Fruit fly (Drosophila melanogaster) whole organism, embryonic: ENCODE measurements around the gene CG4074.

Experiments
- ATbp ChIP-seq: fragments of 200-800 bp; sonication (Bioruptor generic); optimal IDR thresholded peaks from 2 replicates; lab custom pipeline; 2017; ENCODE audit warnings: missing biosample characterization, mild to moderate bottlenecking, missing genetic modification characterization, missing genetic modification reagents
- Antp ChIP-seq: fragments of 200-800 bp; sonication (Bioruptor generic); optimal IDR thresholded peaks from 3 replicates; lab custom pipeline; 2016; ENCODE audit warnings: missing biosample characterization, missing genetic modification characterization
- CG11247 ChIP-seq: fragments of 200-800 bp; sonication (Bioruptor generic); IDR thresholded peaks from 2 replicates; pipeline ENCODE4 v1.3.6; 2022; ENCODE audit warnings: missing biosample characterization, missing genetic modification characterization
- CG1233 ChIP-seq: fragments of 200-800 bp; sonication (Bioruptor generic); optimal IDR thresholded peaks from 4 replicates; lab custom pipeline; 2018; ENCODE audit warnings: missing biosample characterization, mild to moderate bottlenecking, missing genetic modification characterization
- CG12769 ChIP-seq: fragments of 200-800 bp; sonication (Bioruptor generic); optimal IDR thresholded peaks from 2 replicates; lab custom pipeline; 2019; ENCODE audit warnings: missing biosample characterization, mild to moderate bottlenecking, missing genetic modification characterization, moderate library complexity
- CG13424 ChIP-seq: fragments of 200-800 bp; sonication (Bioruptor generic); optimal IDR thresholded peaks from 2 replicates; lab custom pipeline; 2019; ENCODE audit warnings: missing biosample characterization, mild to moderate bottlenecking, missing genetic modification characterization, moderate library complexity
- CG13775 ChIP-seq: fragments of 200-800 bp; sonication (Bioruptor generic); optimal IDR thresholded peaks from 3 replicates; lab custom pipeline; 2017; ENCODE audit warnings: missing biosample characterization, mild to moderate bottlenecking, missing genetic modification characterization
- CG15011 ChIP-seq: fragments of 200-800 bp; sonication (Bioruptor generic); optimal IDR thresholded peaks from 3 replicates; lab custom pipeline; 2018; ENCODE audit warnings: missing biosample characterization, mild to moderate bottlenecking, missing genetic modification characterization
- CG15269 ChIP-seq: fragments of 200-800 bp; sonication (Bioruptor generic); optimal IDR thresholded peaks from 2 replicates; lab custom pipeline; 2018; ENCODE audit warnings: missing biosample characterization, mild to moderate bottlenecking, missing genetic modification characterization, moderate library complexity
- CG1832 ChIP-seq: fragments of 200-800 bp; sonication (Bioruptor generic); optimal IDR thresholded peaks from 2 replicates; lab custom pipeline; 2017; ENCODE audit warnings: missing biosample characterization, mild to moderate bottlenecking, missing genetic modification characterization, inconsistent platforms
- CG18599 ChIP-seq: fragments of 200-800 bp; sonication (Bioruptor generic); optimal IDR thresholded peaks from 3 replicates; lab custom pipeline; 2017; ENCODE audit warnings: missing biosample characterization, missing genetic modification characterization, mild to moderate bottlenecking, moderate library complexity, missing genetic modification reagents
- CG2120 ChIP-seq: fragments of 200-800 bp; sonication (Bioruptor generic); optimal IDR thresholded peaks from 3 replicates; lab custom pipeline; 2016; ENCODE audit warnings: missing biosample characterization, missing genetic modification characterization
- CG2129 ChIP-seq: fragments of 200-800 bp; sonication (Bioruptor generic); IDR thresholded peaks from 2 replicates; pipeline ENCODE4 v1.3.6; 2022; ENCODE audit warnings: missing biosample characterization, missing genetic modification characterization; ENCODE audit not compliant: partially characterized antibody
- CG2678 ChIP-seq: fragments of 200-800 bp; sonication (Bioruptor generic); optimal IDR thresholded peaks from 3 replicates; lab custom pipeline; 2019; ENCODE audit warnings: missing biosample characterization, mild to moderate bottlenecking, missing genetic modification characterization, moderate library complexity
- CG3281 ChIP-seq: fragments of 200-800 bp; sonication (Bioruptor generic); optimal IDR thresholded peaks from 3 replicates; lab custom pipeline; 2017; ENCODE audit warnings: missing biosample characterization, mild to moderate bottlenecking, missing genetic modification characterization
- CG3407 ChIP-seq: fragments of 200-800 bp; sonication (Bioruptor generic); optimal IDR thresholded peaks from 2 replicates; lab custom pipeline; 2018; ENCODE audit warnings: missing biosample characterization, mild to moderate bottlenecking, missing genetic modification characterization
- CG4730 ChIP-seq: fragments of 200-800 bp; sonication (Bioruptor generic); IDR thresholded peaks from 2 replicates; pipeline ENCODE4 v1.3.6; 2022; ENCODE audit warnings: missing biosample characterization, missing genetic modification characterization
- CG7372 ChIP-seq: fragments of 200-800 bp; sonication (Bioruptor generic); IDR thresholded peaks from 2 replicates; pipeline ENCODE4 v1.3.6; 2022; ENCODE audit warnings: missing biosample characterization, missing genetic modification characterization
- CG7556 ChIP-seq: fragments of 200-800 bp; sonication (Bioruptor generic); optimal IDR thresholded peaks from 2 replicates; lab custom pipeline; 2017; ENCODE audit warnings: missing biosample characterization, mild to moderate bottlenecking, missing genetic modification characterization
- CG7839 ChIP-seq: fragments of 200-800 bp; sonication (Bioruptor generic); optimal IDR thresholded peaks from 3 replicates; lab custom pipeline; 2018; ENCODE audit warnings: missing biosample characterization, mild to moderate bottlenecking, missing genetic modification characterization, moderate library complexity
- CG8290 ChIP-seq, 3 experiments: fragments of 200-800 bp; sonication (Bioruptor generic); optimal IDR thresholded peaks; 2 replicates each; lab custom pipeline; 2016 to 2019; ENCODE audit warnings: missing biosample characterization in 3 of 3, missing genetic modification characterization in 3 of 3, mild to moderate bottlenecking in 2 of 3, moderate library complexity in 1 of 3
- CG8359 ChIP-seq: fragments of 200-800 bp; sonication (Bioruptor generic); optimal IDR thresholded peaks from 2 replicates; lab custom pipeline; 2017; ENCODE audit warnings: missing biosample characterization, mild to moderate bottlenecking, missing genetic modification characterization, borderline replicate concordance
- CG8944 ChIP-seq: fragments of 200-800 bp; sonication (Bioruptor generic); optimal IDR thresholded peaks from 3 replicates; lab custom pipeline; 2016; ENCODE audit warnings: missing biosample characterization, missing genetic modification characterization
- CG9437 ChIP-seq: fragments of 200-800 bp; sonication (Bioruptor generic); optimal IDR thresholded peaks from 2 replicates; lab custom pipeline; 2018; ENCODE audit warnings: missing biosample characterization, mild to moderate bottlenecking, missing genetic modification characterization
- CG9932 ChIP-seq: fragments of 200-800 bp; sonication (Bioruptor generic); IDR thresholded peaks from 2 replicates; pipeline ENCODE4 v1.3.6; 2022; ENCODE audit warnings: missing biosample characterization, missing genetic modification characterization
- Dbx ChIP-seq: fragments of 200-800 bp; sonication (Bioruptor generic); IDR thresholded peaks from 3 replicates; pipeline ENCODE4 v1.3.6; 2022; ENCODE audit warnings: missing biosample characterization, missing genetic modification characterization
- ERR ChIP-seq: fragments of 200-800 bp; sonication (Bioruptor generic); optimal IDR thresholded peaks from 2 replicates; lab custom pipeline; 2016; ENCODE audit warnings: missing biosample characterization, missing genetic modification characterization
- Hr51 ChIP-seq, 2 experiments: fragments of 200-800 bp; sonication (Bioruptor generic); optimal IDR thresholded peaks; 2 replicates in 1 of 2; 3 replicates in 1 of 2; lab custom pipeline; 2016 to 2018; ENCODE audit warnings: missing biosample characterization in 2 of 2, missing genetic modification characterization in 2 of 2, mild to moderate bottlenecking in 1 of 2, moderate library complexity in 1 of 2
- Med ChIP-seq: fragments of 200-800 bp; sonication (Bioruptor generic); peaks from one replicate; lab custom pipeline; 2016; ENCODE audit warnings: missing biosample characterization, missing genetic modification characterization, mild to moderate bottlenecking, inconsistent platforms, moderate library complexity
- Sox102F ChIP-seq: fragments of 200-800 bp; sonication (Bioruptor generic); optimal IDR thresholded peaks from 2 replicates; lab custom pipeline; 2018; ENCODE audit warnings: missing biosample characterization, mild to moderate bottlenecking, missing genetic modification characterization, moderate library complexity
- Taf1 ChIP-seq: fragments of 200-800 bp; sonication (Bioruptor generic); IDR thresholded peaks from 2 replicates; pipeline ENCODE4 v1.3.6; 2022; ENCODE audit warnings: missing biosample characterization, missing genetic modification characterization
- ash1 ChIP-seq: fragments of 200-800 bp; sonication (Bioruptor generic); optimal IDR thresholded peaks from 2 replicates; lab custom pipeline; 2018; ENCODE audit warnings: missing biosample characterization, mild to moderate bottlenecking, missing genetic modification characterization
- btn ChIP-seq: fragments of 200-800 bp; sonication (Bioruptor generic); optimal IDR thresholded peaks from 2 replicates; lab custom pipeline; 2016; ENCODE audit warnings: missing biosample characterization, missing genetic modification characterization
- caup ChIP-seq: fragments of 200-800 bp; sonication (Bioruptor generic); optimal IDR thresholded peaks from 3 replicates; lab custom pipeline; 2017; ENCODE audit warnings: missing biosample characterization, mild to moderate bottlenecking, missing genetic modification characterization, moderate library complexity; ENCODE audit not compliant: severe bottlenecking
- cwo ChIP-seq: fragments of 200-800 bp; sonication (Bioruptor generic); optimal IDR thresholded peaks from 3 replicates; lab custom pipeline; 2017; ENCODE audit warnings: missing biosample characterization, missing genetic modification characterization, mild to moderate bottlenecking, moderate library complexity, missing genetic modification reagents
- fd3F ChIP-seq: fragments of 200-800 bp; sonication (Bioruptor generic); optimal IDR thresholded peaks from 2 replicates; lab custom pipeline; 2018; ENCODE audit warnings: missing biosample characterization, mild to moderate bottlenecking, missing genetic modification characterization, moderate library complexity
- grau ChIP-seq: fragments of 200-800 bp; optimal IDR thresholded peaks from 3 replicates; lab custom pipeline; 2019; ENCODE audit warnings: missing biosample characterization, mild to moderate bottlenecking, missing genetic modification characterization, moderate library complexity
- gt ChIP-seq: fragments of 200-800 bp; sonication (Bioruptor generic); IDR thresholded peaks from 2 replicates; pipeline ENCODE4 v1.3.6; 2022; ENCODE audit warnings: missing biosample characterization, missing genetic modification characterization
- ind ChIP-seq: fragments of 200-800 bp; sonication (Bioruptor generic); optimal IDR thresholded peaks from 3 replicates; lab custom pipeline; 2016; ENCODE audit warnings: missing biosample characterization, missing genetic modification characterization
- lmd ChIP-seq: fragments of 200-800 bp; sonication (Bioruptor generic); IDR thresholded peaks from 2 replicates; pipeline ENCODE4 v1.3.6; 2022; ENCODE audit warnings: missing biosample characterization, missing genetic modification characterization
- lola ChIP-seq, 3 experiments: fragments of >200 bp in 2 of 3; fragments of 200-800 bp in 1 of 3; sonication (Bioruptor generic) in 1 of 3; optimal IDR thresholded peaks; 2 replicates each; lab custom pipeline; 2017 to 2019; ENCODE audit warnings: missing biosample characterization in 3 of 3, missing genetic modification characterization in 3 of 3, mild to moderate bottlenecking in 1 of 3, moderate library complexity in 1 of 3
- luna ChIP-seq: fragments of 200-800 bp; sonication (Bioruptor generic); optimal IDR thresholded peaks from 2 replicates; lab custom pipeline; 2016; ENCODE audit warnings: missing biosample characterization, missing genetic modification characterization
- nerfin-1 ChIP-seq: fragments of 200-800 bp; sonication (Bioruptor generic); optimal IDR thresholded peaks from 3 replicates; lab custom pipeline; 2019; ENCODE audit warnings: missing biosample characterization, mild to moderate bottlenecking, missing genetic modification characterization, moderate library complexity
- oc ChIP-seq: fragments of 200-800 bp; sonication (Bioruptor generic); optimal IDR thresholded peaks from 2 replicates; lab custom pipeline; 2018; ENCODE audit warnings: missing biosample characterization, mild to moderate bottlenecking, missing genetic modification characterization, moderate library complexity
- psq ChIP-seq: fragments of 200-800 bp; sonication (Bioruptor generic); optimal IDR thresholded peaks from 2 replicates; lab custom pipeline; 2017; ENCODE audit warnings: missing biosample characterization, missing genetic modification characterization
- twi ChIP-seq: fragments of 200-800 bp; optimal IDR thresholded peaks from 2 replicates; lab custom pipeline; 2019; ENCODE audit warnings: missing biosample characterization, mild to moderate bottlenecking, missing genetic modification characterization, moderate library complexity

Gene CG4074

DNA sequence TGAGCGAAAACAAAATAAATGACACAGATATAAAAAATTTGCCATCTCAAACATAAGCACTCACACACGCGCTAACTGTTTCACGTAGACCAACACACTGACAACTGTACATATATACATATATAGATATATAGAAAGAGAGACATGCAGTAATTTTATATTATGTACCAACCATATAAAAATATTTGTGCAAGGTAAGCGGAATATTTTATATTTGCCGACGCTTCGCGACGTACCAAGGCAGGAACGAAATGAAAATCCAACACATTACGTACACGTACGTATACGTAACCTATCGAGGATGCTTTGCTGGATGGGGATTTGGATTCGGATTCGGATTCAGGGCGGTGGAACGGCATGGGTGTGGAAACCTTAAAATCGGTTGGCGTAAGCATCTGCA is 20.7 kb downstream of the CG4074 start:
- peak; percentile 46 for TF ChIP-seq CG9437 (GFP tag; lab: Kevin White, UChicago)
- TF ChIP-seq CG7372 (GFP tag; lab: Robert Waterston, UW): 0 out of 2 replicates have a peak, but pooled peaks have one; percentile 30
- TF ChIP-seq ash1 (GFP tag; lab: Kevin White, UChicago): no peak

- TF ChIP-seq Taf1 (GFP tag; lab: Robert Waterston, UW) (no peak), btn (GFP tag; lab: Kevin White, UChicago) (no peak), CG7556 (GFP tag; lab: Kevin White, UChicago) (peak; percentile 51), gt (GFP tag; lab: Robert Waterston, UW) (no peak), ATbp (GFP tag; lab: Kevin White, UChicago) (no peak), CG8290 (GFP tag; optimal IDR thresholded peaks at IDR 0.05; lab: Kevin White, UChicago) (no peak), CG8290 (tag; optimal IDR thresholded peaks at IDR 0.05; lab: Kevin White, UChicago) (no peak), lmd (no peak), CG15269 (peak; percentile 50), CG8944 (GFP tag; lab: Kevin White, UChicago) (no peak), CG13775 (GFP tag; lab: Kevin White, UChicago) (peak; percentile 1), cwo (GFP tag; lab: Kevin White, UChicago) (peak; percentile 47), Antp (no peak), CG12769 (tag; lab: Kevin White, UChicago) (peak; percentile 21), Sox102F (GFP tag; lab: Kevin White, UChicago) (peak; percentile 38), CG2129 (GFP tag; lab: Robert Waterston, UW) (no peak), CG18599 (peak; percentile 55), caup (GFP tag; lab: Kevin White, UChicago) (peak; percentile 27), oc (peak; percentile 7), nerfin-1 (tag; lab: Kevin White, UChicago) (no peak), CG1832 (GFP tag; lab: Kevin White, UChicago) (no peak), CG9932 (GFP tag; lab: Robert Waterston, UW) (no peak), Med (GFP tag; lab: Kevin White, UChicago) (peak; percentile 69), twi (tag; lab: Kevin White, UChicago) (no peak), CG3407 (GFP tag; lab: Kevin White, UChicago) (no peak), fd3F (GFP tag; lab: Kevin White, UChicago) (no peak), Dbx (GFP tag; lab: Robert Waterston, UW) (no peak), lola (GFP tag; optimal IDR thresholded peaks at IDR 0.05; lab: Kevin White, UChicago) (no peak), Hr51 (GFP tag; optimal IDR thresholded peaks at IDR 0.05; lab: Kevin White, UChicago) (peak in 1 of 2 experiments; percentile 47), CG13424 (tag; lab: Kevin White, UChicago) (peak; percentile 46), ind (GFP tag; lab: Kevin White, UChicago) (peak; percentile 9), CG2120 (GFP tag; lab: Kevin White, UChicago) (peak; percentile 61), CG4730 (GFP tag; lab: Robert Waterston, UW) (no peak), CG2678 (tag; lab: Kevin White, UChicago) (peak; percentile 64), CG3281 (GFP tag; lab: Kevin White, UChicago) (peak; percentile 42), CG1233 (peak; percentile 3), grau (tag; lab: Kevin White, UChicago) (peak; percentile 45), CG15011 (no peak), CG7839 (tag; lab: Kevin White, UChicago) (peak; percentile 44), ERR (no peak), luna (GFP tag; lab: Kevin White, UChicago) (no peak), CG7372 (GFP tag; lab: Robert Waterston, UW) (no peak), psq (GFP tag; lab: Kevin White, UChicago) (no peak), CG8359 (no peak), CG11247 (GFP tag; lab: Robert Waterston, UW) (0 out of 2 replicates have a peak, but pooled peaks have one; percentile 7)
These were observed 21.9 kb downstream of the CG4074 start for dm6 chr3L:20747299-20747925.
